Worm (Caenorhabditis elegans) whole organism, mixed stage, embryonic: Measurements from ENCODE around the gene slc-36.1.

Source experiments
- M03D4.4 ChIP-seq: sonication (generic microtip); optimal IDR thresholded peaks from 2 replicates; lab custom pipeline; 2017; ENCODE audit warnings: mild to moderate bottlenecking, missing genetic modification characterization, missing compliant biosample characterization
- bed-3 ChIP-seq: fragments of 200-800 bp; sonication (Bioruptor generic); optimal IDR thresholded peaks from 3 replicates; lab custom pipeline; 2018; ENCODE audit warnings: mild to moderate bottlenecking, missing genetic modification characterization, moderate library complexity, missing compliant biosample characterization
- blmp-1 ChIP-seq: fragments of 150-350 bp; optimal IDR thresholded peaks from 2 replicates; lab custom pipeline; 2014; ENCODE audit warnings: missing biosample characterization, missing genetic modification characterization
- ceh-39 ChIP-seq: fragments of 150-350 bp; optimal IDR thresholded peaks from 2 replicates; lab custom pipeline; 2014; ENCODE audit warnings: missing biosample characterization, missing genetic modification characterization
- ceh-43 ChIP-seq: fragments of 200-800 bp; sonication (Bioruptor generic); optimal IDR thresholded peaks from 2 replicates; lab custom pipeline; 2018; ENCODE audit warnings: mild to moderate bottlenecking, missing genetic modification characterization, moderate library complexity, missing compliant biosample characterization
- ceh-83 ChIP-seq: fragments of 200-800 bp; sonication (Bioruptor generic); optimal IDR thresholded peaks from 2 replicates; lab custom pipeline; 2018; ENCODE audit warnings: mild to moderate bottlenecking, missing genetic modification characterization, missing compliant biosample characterization
- ces-1 ChIP-seq: fragments of 150-350 bp; optimal IDR thresholded peaks from 2 replicates; lab custom pipeline; 2014; ENCODE audit warnings: missing biosample characterization, missing genetic modification reagents, missing genetic modification characterization
- cnd-1 ChIP-seq: fragments of 200-800 bp; sonication (Bioruptor generic); optimal IDR thresholded peaks from 2 replicates; lab custom pipeline; 2018; ENCODE audit warnings: mild to moderate bottlenecking, missing genetic modification characterization, missing compliant biosample characterization
- drap-1 ChIP-seq: fragments of 200-800 bp; sonication (Bioruptor generic); optimal IDR thresholded peaks from 3 replicates; lab custom pipeline; 2018; ENCODE audit warnings: mild to moderate bottlenecking, missing genetic modification characterization, missing compliant biosample characterization
- elt-1 ChIP-seq: sonication (generic microtip); optimal IDR thresholded peaks from 2 replicates; lab custom pipeline; 2017; ENCODE audit warnings: missing genetic modification characterization, mild to moderate bottlenecking, missing compliant biosample characterization, antibody characterized with exemption, moderate library complexity, borderline replicate concordance; ENCODE audit not compliant: insufficient read depth
- elt-3 ChIP-seq: fragments of 150-350 bp; optimal IDR thresholded peaks from 2 replicates; lab custom pipeline; 2014; ENCODE audit warnings: missing biosample characterization, missing genetic modification characterization
- flh-1 ChIP-seq: fragments of 200-800 bp; sonication (Bioruptor generic); optimal IDR thresholded peaks from 2 replicates; lab custom pipeline; 2018; ENCODE audit warnings: mild to moderate bottlenecking, missing genetic modification characterization, moderate library complexity, missing compliant biosample characterization
- ham-2 ChIP-seq: fragments of 200-800 bp; sonication (Bioruptor generic); optimal IDR thresholded peaks from 2 replicates; lab custom pipeline; 2018; ENCODE audit warnings: mild to moderate bottlenecking, missing genetic modification characterization, missing compliant biosample characterization
- hlh-1 ChIP-seq: fragments of 150-350 bp; optimal IDR thresholded peaks from 2 replicates; lab custom pipeline; 2014; ENCODE audit warnings: missing biosample characterization, missing genetic modification reagents, missing genetic modification characterization
- lin-13 ChIP-seq: fragments of 150-350 bp; optimal IDR thresholded peaks from 2 replicates; lab custom pipeline; 2014; ENCODE audit warnings: missing biosample characterization, missing genetic modification characterization
- lin-32 ChIP-seq: fragments of 200-800 bp; sonication (Bioruptor generic); optimal IDR thresholded peaks from 2 replicates; lab custom pipeline; 2018; ENCODE audit warnings: mild to moderate bottlenecking, missing genetic modification characterization, missing compliant biosample characterization
- lsy-2 ChIP-seq: fragments of 150-350 bp; optimal IDR thresholded peaks from 2 replicates; lab custom pipeline; 2014; ENCODE audit warnings: missing biosample characterization, missing genetic modification characterization
- mab-5 ChIP-seq: fragments of 150-350 bp; optimal IDR thresholded peaks from 2 replicates; lab custom pipeline; 2014; ENCODE audit warnings: missing biosample characterization, missing genetic modification characterization
- mep-1 ChIP-seq: fragments of 150-350 bp; optimal IDR thresholded peaks from 2 replicates; lab custom pipeline; 2017; ENCODE audit warnings: missing biosample characterization, missing genetic modification reagents, missing genetic modification characterization, inconsistent platforms
- mls-2 ChIP-seq: sonication (generic microtip); optimal IDR thresholded peaks from 2 replicates; lab custom pipeline; 2016; ENCODE audit warnings: mild to moderate bottlenecking, missing genetic modification characterization, moderate library complexity, missing compliant biosample characterization
- nhr-2 ChIP-seq: fragments of 150-350 bp; optimal IDR thresholded peaks from 2 replicates; lab custom pipeline; 2014; ENCODE audit warnings: missing biosample characterization, missing genetic modification characterization
- nhr-237 ChIP-seq: fragments of 150-350 bp; optimal IDR thresholded peaks from 2 replicates; lab custom pipeline; 2014; ENCODE audit warnings: missing biosample characterization, missing genetic modification characterization
- nhr-28 ChIP-seq: fragments of 150-350 bp; optimal IDR thresholded peaks from 2 replicates; lab custom pipeline; 2014; ENCODE audit warnings: missing biosample characterization, missing genetic modification characterization
- sem-2 ChIP-seq: fragments of 200-800 bp; sonication (Bioruptor generic); optimal IDR thresholded peaks from 2 replicates; lab custom pipeline; 2018; ENCODE audit warnings: mild to moderate bottlenecking, missing genetic modification characterization, missing compliant biosample characterization
- snpc-4 ChIP-seq: fragments of 150-350 bp; optimal IDR thresholded peaks from 2 replicates; lab custom pipeline; 2014; ENCODE audit warnings: missing biosample characterization, missing genetic modification characterization
- sptf-1 ChIP-seq: sonication (generic microtip); optimal IDR thresholded peaks from 2 replicates; lab custom pipeline; 2017; ENCODE audit warnings: mild to moderate bottlenecking, missing genetic modification characterization, moderate library complexity, missing compliant biosample characterization
- tbx-8 ChIP-seq: fragments of 200-800 bp; sonication (Bioruptor generic); optimal IDR thresholded peaks from 2 replicates; lab custom pipeline; 2018; ENCODE audit warnings: mild to moderate bottlenecking, missing genetic modification characterization, moderate library complexity, missing compliant biosample characterization
- unc-39 ChIP-seq: fragments of 150-350 bp; optimal IDR thresholded peaks from 2 replicates; lab custom pipeline; 2014; ENCODE audit warnings: missing biosample characterization, missing genetic modification characterization
- zip-8 ChIP-seq: fragments of 150-350 bp; optimal IDR thresholded peaks from 2 replicates; lab custom pipeline; 2014; ENCODE audit warnings: missing biosample characterization, missing genetic modification characterization
- ztf-11 ChIP-seq: fragments of 150-350 bp; optimal IDR thresholded peaks from 2 replicates; lab custom pipeline; 2014; ENCODE audit warnings: missing biosample characterization, missing genetic modification characterization

Gene slc-36.1

ce11 chrIII:13307107-13307506, at the start of gene slc-36.1, which contains the start of gene klp-19:
Gene slc-36.1, plus strand, starts transcription at chrIII:13307502.
Gene klp-19, minus strand, starts transcription at chrIII:13307259.
- no peak for TF ChIP-seq mab-5 (tag; lab: Kevin White, UChicago)
- peak; percentile 17 for TF ChIP-seq M03D4.4
- TF ChIP-seq flh-1: no peak
- peak; percentile 38 for TF ChIP-seq sptf-1 (tag; lab: Kevin White, UChicago)
- no peak for TF ChIP-seq elt-3
- TF ChIP-seq ces-1 (GFP tag; lab: Kevin White, UChicago): peak; percentile 86

- no peak for TF ChIP-seq sptf-1 (tag; lab: Kevin White, UChicago)
- TF ChIP-seq bed-3 (GFP tag; lab: Kevin White, UChicago): no peak
- TF ChIP-seq M03D4.4: no peak
- no peak for TF ChIP-seq nhr-237 (tag; lab: Kevin White, UChicago)
- TF ChIP-seq cnd-1 (tag; lab: Kevin White, UChicago): peak; percentile 87
- TF ChIP-seq drap-1 (GFP tag; lab: Kevin White, UChicago): no peak
- TF ChIP-seq nhr-28 (tag; lab: Kevin White, UChicago): no peak
- no peak for TF ChIP-seq tbx-8 (GFP tag; lab: Kevin White, UChicago)
- no peak for TF ChIP-seq unc-39
- peak; percentile 14 for TF ChIP-seq hlh-1 (tag; lab: Kevin White, UChicago)
- TF ChIP-seq mls-2 (tag; lab: Kevin White, UChicago): peak; percentile 7
- TF ChIP-seq nhr-2 (tag; lab: Kevin White, UChicago): no peak
- TF ChIP-seq ces-1 (GFP tag; lab: Kevin White, UChicago): peak; percentile 86
- no peak for TF ChIP-seq ham-2 (GFP tag; lab: Kevin White, UChicago)
- peak; percentile 12 for TF ChIP-seq ceh-39 (tag; lab: Kevin White, UChicago)
- peak; percentile 0 for TF ChIP-seq lin-13
- TF ChIP-seq elt-1 (tag; lab: Kevin White, UChicago): no peak
- TF ChIP-seq lin-32 (GFP tag; lab: Kevin White, UChicago): peak; percentile 15
Measured at ce11 chrIII:13258163-13258562, 49.1 kb upstream of the slc-36.1 start.

ce11 chrIII:13258752-13259151, 48.5 kb upstream of the slc-36.1 start:
- TF ChIP-seq nhr-237 (tag; lab: Kevin White, UChicago) (no peak), nhr-2 (tag; lab: Kevin White, UChicago) (peak; percentile 87), lin-13 (no peak), hlh-1 (tag; lab: Kevin White, UChicago) (peak; percentile 89), unc-39 (no peak), zip-8 (tag; lab: Kevin White, UChicago) (peak; percentile 20), bed-3 (GFP tag; lab: Kevin White, UChicago) (no peak), blmp-1 (no peak), ceh-43 (GFP tag; lab: Kevin White, UChicago) (no peak), ztf-11 (tag; lab: Kevin White, UChicago) (no peak)

ce11 chrIII:13260344-13260743, 47.0 kb upstream of the slc-36.1 start:
- TF ChIP-seq bed-3 (GFP tag; lab: Kevin White, UChicago) (no peak), snpc-4 (tag; lab: Kevin White, UChicago) (no peak), ztf-11 (tag; lab: Kevin White, UChicago) (no peak), lin-32 (GFP tag; lab: Kevin White, UChicago) (no peak)
- TF ChIP-seq, all 35 proteins: peak for 0

ce11 chrIII:13262987-13263386, 44.3 kb upstream of the slc-36.1 start, which contains the start of gene F56A8.4:
Gene F56A8.4, plus strand, starts transcription at chrIII:13263287.
- TF ChIP-seq snpc-4 (tag; lab: Kevin White, UChicago) (no peak), ceh-83 (GFP tag; lab: Kevin White, UChicago) (peak; percentile 1), lsy-2 (tag; lab: Kevin White, UChicago) (no peak), bed-3 (GFP tag; lab: Kevin White, UChicago) (no peak)

ce11 chrIII:13265566-13265965, 41.7 kb upstream of the slc-36.1 start, which contains the start of gene F56A8.5:
Gene F56A8.5, plus strand, starts transcription at chrIII:13265866.
- TF ChIP-seq drap-1 (GFP tag; lab: Kevin White, UChicago) (no peak), ceh-39 (tag; lab: Kevin White, UChicago) (no peak), zip-8 (tag; lab: Kevin White, UChicago) (no peak), sem-2 (no peak), mep-1 (no peak), hlh-1 (tag; lab: Kevin White, UChicago) (no peak), mls-2 (tag; lab: Kevin White, UChicago) (no peak), elt-3 (no peak), lsy-2 (tag; lab: Kevin White, UChicago) (no peak), ceh-43 (GFP tag; lab: Kevin White, UChicago) (no peak), ham-2 (GFP tag; lab: Kevin White, UChicago) (no peak), unc-39 (no peak)
